Comparison of ENCODE assay signal across 1 fruit fly cellular context in genomic region chr3R:25137565-25138367, dm6.
TF ChIP-seq lines count a peak whose summit lies in the region.

Gene danr, plus strand, starts transcription at chr3R:25138072.

TF ChIP-seq in whole organism, embryonic, 481 proteins besides CTCF, POLR2A, EP300 and RAD21 (continued from another document):
- TF ChIP-seq CG1832 (GFP tag; optimal IDR thresholded peaks at IDR 0.05; lab: Kevin White, UChicago) (peak; percentile 64), hkb (optimal IDR thresholded peaks at IDR 0.05; lab: Kevin White, UChicago) (no peak), hkb (GFP tag; IDR thresholded peaks at IDR 0.05; lab: Robert Waterston, UW) (no peak), Bgb (GFP tag; IDR thresholded peaks at IDR 0.05; lab: Robert Waterston, UW; ENCODE audit: partially characterized antibody) (0 out of 2 replicates have a peak, but pooled peaks have one; percentile 11), danr (GFP tag; IDR thresholded peaks at IDR 0.05; lab: Robert Waterston, UW) (0 out of 2 replicates have a peak, but pooled peaks have one; percentile 10), seq (GFP tag; IDR thresholded peaks at IDR 0.05; lab: Robert Waterston, UW) (no peak), CG11723 (GFP tag; optimal IDR thresholded peaks at IDR 0.05; lab: Kevin White, UChicago) (no peak), CG9932 (GFP tag; IDR thresholded peaks at IDR 0.05; lab: Robert Waterston, UW) (no peak), CG2712 (tag; optimal IDR thresholded peaks at IDR 0.05; lab: Kevin White, UChicago) (no peak), CG15479 (GFP tag; optimal IDR thresholded peaks at IDR 0.05; lab: Kevin White, UChicago) (peak; percentile 61), Hr3 (GFP tag; optimal IDR thresholded peaks at IDR 0.05; lab: Kevin White, UChicago) (no peak), jigr1 (GFP tag; IDR thresholded peaks at IDR 0.05; lab: Robert Waterston, UW) (no peak), CG32772 (GFP tag; IDR thresholded peaks at IDR 0.05; lab: Robert Waterston, UW) (no peak), MESR4 (GFP tag; optimal IDR thresholded peaks at IDR 0.05; lab: Kevin White, UChicago) (no peak), Lpt (GFP tag; optimal IDR thresholded peaks at IDR 0.05; lab: Kevin White, UChicago) (no peak), Hsf (GFP tag; optimal IDR thresholded peaks at IDR 0.05; lab: Kevin White, UChicago) (no peak), dan (GFP tag; IDR thresholded peaks at IDR 0.05; lab: Robert Waterston, UW) (no peak), Usf (GFP tag; optimal IDR thresholded peaks at IDR 0.05; lab: Kevin White, UChicago) (no peak), CG10959 (GFP tag; IDR thresholded peaks at IDR 0.05; lab: Robert Waterston, UW) (no peak), yki (optimal IDR thresholded peaks at IDR 0.05; lab: Kevin White, UChicago) (peak; percentile 53), CG2120 (GFP tag; optimal IDR thresholded peaks at IDR 0.05; lab: Kevin White, UChicago) (no peak), Hand (GFP tag; optimal IDR thresholded peaks at IDR 0.05; lab: Kevin White, UChicago) (no peak), CG15601 (tag; optimal IDR thresholded peaks at IDR 0.05; lab: Kevin White, UChicago) (no peak), zen2 (GFP tag; IDR thresholded peaks at IDR 0.05; lab: Robert Waterston, UW; ENCODE audit: partially characterized antibody) (peak; percentile 22; the same call in 1 of the 3 replicates), CG14860 (GFP tag; IDR thresholded peaks at IDR 0.05; lab: Robert Waterston, UW; ENCODE audit: partially characterized antibody) (no peak), CG16813 (GFP tag; IDR thresholded peaks at IDR 0.05; lab: Robert Waterston, UW; ENCODE audit: partially characterized antibody) (no peak), CG3065 (GFP tag; optimal IDR thresholded peaks at IDR 0.05; lab: Kevin White, UChicago) (no peak), CG6683 (GFP tag; optimal IDR thresholded peaks at IDR 0.05; lab: Kevin White, UChicago) (no peak), p53 (GFP tag; optimal IDR thresholded peaks at IDR 0.05; lab: Kevin White, UChicago) (no peak), Nf-YB (GFP tag; optimal IDR thresholded peaks at IDR 0.05; lab: Kevin White, UChicago) (peak; percentile 96), CG3281 (GFP tag; optimal IDR thresholded peaks at IDR 0.05; lab: Kevin White, UChicago) (no peak), lov (optimal IDR thresholded peaks at IDR 0.05; lab: Kevin White, UChicago) (no peak), lov (GFP tag; IDR thresholded peaks at IDR 0.05; lab: Robert Waterston, UW) (peak; percentile 52; the same call in 1 of the 3 replicates), H2.0 (GFP tag; IDR thresholded peaks at IDR 0.05; lab: Robert Waterston, UW) (no peak), ERR (GFP tag; optimal IDR thresholded peaks at IDR 0.05; lab: Kevin White, UChicago) (no peak), Hmr (GFP tag; optimal IDR thresholded peaks at IDR 0.05; lab: Kevin White, UChicago) (no peak), knrl (GFP tag; IDR thresholded peaks at IDR 0.05; lab: Robert Waterston, UW; ENCODE audit: partially characterized antibody) (no peak), Awh (GFP tag; IDR thresholded peaks at IDR 0.05; lab: Robert Waterston, UW) (no peak), CG2116 (GFP tag; optimal IDR thresholded peaks at IDR 0.05; lab: Kevin White, UChicago) (no peak), HmgD (GFP tag; optimal IDR thresholded peaks at IDR 0.05; lab: Kevin White, UChicago) (no peak), HmgZ (tag; optimal IDR thresholded peaks at IDR 0.05; lab: Kevin White, UChicago) (no peak), CG10654 (GFP tag; optimal IDR thresholded peaks at IDR 0.05; lab: Kevin White, UChicago) (no peak), HLHmδ (GFP tag; optimal IDR thresholded peaks at IDR 0.05; lab: Kevin White, UChicago) (no peak), sd (tag; optimal IDR thresholded peaks at IDR 0.05; lab: Kevin White, UChicago) (no peak), scrt (GFP tag; optimal IDR thresholded peaks at IDR 0.05; lab: Kevin White, UChicago) (peak; percentile 96), nom (GFP tag; optimal IDR thresholded peaks at IDR 0.05; lab: Kevin White, UChicago) (peak; percentile 6), gro (GFP tag; optimal IDR thresholded peaks at IDR 0.05; lab: Kevin White, UChicago) (no peak), Dfd (GFP tag; optimal IDR thresholded peaks at IDR 0.05; lab: Kevin White, UChicago) (no peak), gsb-n (tag; optimal IDR thresholded peaks at IDR 0.05; lab: Kevin White, UChicago) (no peak), CG8478 (optimal IDR thresholded peaks at IDR 0.05; lab: Kevin White, UChicago) (no peak), slp2 (GFP tag; optimal IDR thresholded peaks at IDR 0.05; lab: Kevin White, UChicago) (no peak), D19B (GFP tag; optimal IDR thresholded peaks at IDR 0.05; lab: Kevin White, UChicago) (no peak), Stat92E (GFP tag; optimal IDR thresholded peaks at IDR 0.05; lab: Kevin White, UChicago) (no peak), chn (GFP tag; optimal IDR thresholded peaks at IDR 0.05; lab: Kevin White, UChicago) (no peak), CG15514 (GFP tag; optimal IDR thresholded peaks at IDR 0.05; lab: Kevin White, UChicago) (no peak), cg (GFP tag; optimal IDR thresholded peaks at IDR 0.05; lab: Kevin White, UChicago) (peak; percentile 72), Jarid2 (GFP tag; optimal IDR thresholded peaks at IDR 0.05; lab: Kevin White, UChicago) (peak; percentile 77), CG6254 (GFP tag; optimal IDR thresholded peaks at IDR 0.05; lab: Kevin White, UChicago) (no peak), pnt (GFP tag; optimal IDR thresholded peaks at IDR 0.05; lab: Kevin White, UChicago) (no peak), CG3163 (GFP tag; optimal IDR thresholded peaks at IDR 0.05; lab: Kevin White, UChicago) (peak; percentile 63), B-H1 (GFP tag; IDR thresholded peaks at IDR 0.05; lab: Robert Waterston, UW) (no peak), ci (GFP tag; IDR thresholded peaks at IDR 0.05; lab: Robert Waterston, UW) (no peak), HLH3B (GFP tag; IDR thresholded peaks at IDR 0.05; lab: Robert Waterston, UW) (no peak), tap (tag; optimal IDR thresholded peaks at IDR 0.05; lab: Kevin White, UChicago) (no peak), mam (GFP tag; optimal IDR thresholded peaks at IDR 0.05; lab: Kevin White, UChicago) (no peak), CG30020 (tag; optimal IDR thresholded peaks at IDR 0.05; lab: Kevin White, UChicago) (no peak), chm (GFP tag; IDR thresholded peaks at IDR 0.05; lab: Robert Waterston, UW) (peak; percentile 16; the same call in 1 of the 2 replicates), dm (GFP tag; optimal IDR thresholded peaks at IDR 0.05; lab: Kevin White, UChicago) (no peak), nerfin-1 (tag; optimal IDR thresholded peaks at IDR 0.05; lab: Kevin White, UChicago) (peak; percentile 6), bsh (GFP tag; optimal IDR thresholded peaks at IDR 0.05; lab: Kevin White, UChicago) (peak in 1 of 2 experiments; percentile 50), Aef1 (GFP tag; IDR thresholded peaks at IDR 0.05; lab: Robert Waterston, UW) (no peak), YL-1 (GFP tag; optimal IDR thresholded peaks at IDR 0.05; lab: Kevin White, UChicago) (no peak), CG3838 (GFP tag; optimal IDR thresholded peaks at IDR 0.05; lab: Kevin White, UChicago) (no peak), pros (GFP tag; optimal IDR thresholded peaks at IDR 0.05; lab: Kevin White, UChicago) (peak; percentile 65)
